Fruit fly (Drosophila melanogaster) whole organism, embryonic: ENCODE results near the gene CG14903.

Source experiments
- Bgb ChIP-seq: fragments of 200-800 bp; sonication (Bioruptor generic); IDR thresholded peaks from 2 replicates; pipeline ENCODE4 v1.3.6; 2022; ENCODE audit warnings: missing biosample characterization, missing genetic modification characterization; ENCODE audit not compliant: partially characterized antibody
- CG10321 ChIP-seq: fragments of 200-800 bp; sonication (Bioruptor generic); IDR thresholded peaks from 2 replicates; pipeline ENCODE4 v1.3.6; 2022; ENCODE audit warnings: missing biosample characterization, missing genetic modification characterization
- CG10543 ChIP-seq: fragments of 200-800 bp; sonication (Bioruptor generic); optimal IDR thresholded peaks from 3 replicates; lab custom pipeline; 2017; ENCODE audit warnings: missing biosample characterization, mild to moderate bottlenecking, missing genetic modification characterization, moderate library complexity
- CG12071 ChIP-seq: fragments of 200-800 bp; sonication (Bioruptor generic); optimal IDR thresholded peaks from 3 replicates; lab custom pipeline; 2018; ENCODE audit warnings: missing biosample characterization, mild to moderate bottlenecking, missing genetic modification characterization
- CG12219 ChIP-seq: fragments of 200-800 bp; sonication (Bioruptor generic); optimal IDR thresholded peaks from 3 replicates; lab custom pipeline; 2018; ENCODE audit warnings: missing biosample characterization, mild to moderate bottlenecking, missing genetic modification characterization
- CG13296 ChIP-seq: fragments of 200-800 bp; sonication (Bioruptor generic); optimal IDR thresholded peaks from 3 replicates; lab custom pipeline; 2018; ENCODE audit warnings: missing biosample characterization, mild to moderate bottlenecking, missing genetic modification characterization
- CG17912 ChIP-seq: fragments of 200-800 bp; sonication (Bioruptor generic); optimal IDR thresholded peaks from 2 replicates; lab custom pipeline; 2018; ENCODE audit warnings: missing biosample characterization, mild to moderate bottlenecking, missing genetic modification characterization
- CG2116 ChIP-seq: fragments of 200-800 bp; sonication (Bioruptor generic); optimal IDR thresholded peaks from 3 replicates; lab custom pipeline; 2018; ENCODE audit warnings: missing biosample characterization, mild to moderate bottlenecking, missing genetic modification characterization
- CG2712 ChIP-seq: fragments of 200-800 bp; optimal IDR thresholded peaks from 3 replicates; lab custom pipeline; 2019; ENCODE audit warnings: missing biosample characterization, mild to moderate bottlenecking, missing genetic modification characterization, moderate library complexity
- CG32767 ChIP-seq: fragments of 200-800 bp; sonication (Bioruptor generic); IDR thresholded peaks from 2 replicates; pipeline ENCODE4 v1.3.6; 2022; ENCODE audit warnings: missing biosample characterization, missing genetic modification characterization
- CG32772 ChIP-seq: fragments of 200-800 bp; sonication (Bioruptor generic); IDR thresholded peaks from 2 replicates; pipeline ENCODE4 v1.3.6; 2022; ENCODE audit warnings: missing biosample characterization, missing genetic modification characterization
- CG34422 ChIP-seq: fragments of 200-800 bp; sonication (Bioruptor generic); IDR thresholded peaks from 3 replicates; pipeline ENCODE4 v1.3.6; 2022; ENCODE audit warnings: missing biosample characterization, missing genetic modification characterization
- CG4730 ChIP-seq: fragments of 200-800 bp; sonication (Bioruptor generic); IDR thresholded peaks from 2 replicates; pipeline ENCODE4 v1.3.6; 2022; ENCODE audit warnings: missing biosample characterization, missing genetic modification characterization
- CG5953 ChIP-seq: fragments of 200-800 bp; sonication (Bioruptor generic); IDR thresholded peaks from 2 replicates; pipeline ENCODE4 v1.3.6; 2022; ENCODE audit warnings: missing biosample characterization, missing genetic modification characterization
- CG7271 ChIP-seq: fragments of 200-800 bp; sonication (Bioruptor generic); optimal IDR thresholded peaks from 2 replicates; lab custom pipeline; 2018; ENCODE audit warnings: missing biosample characterization, mild to moderate bottlenecking, missing genetic modification characterization, moderate library complexity
- CG8290 ChIP-seq, 3 experiments: fragments of 200-800 bp; sonication (Bioruptor generic); optimal IDR thresholded peaks; 2 replicates each; lab custom pipeline; 2016 to 2019; ENCODE audit warnings: missing biosample characterization in 3 of 3, missing genetic modification characterization in 3 of 3, mild to moderate bottlenecking in 2 of 3, moderate library complexity in 1 of 3
- Chrac-16 ChIP-seq: fragments of 200-800 bp; sonication (Bioruptor generic); optimal IDR thresholded peaks from 3 replicates; lab custom pipeline; 2016; ENCODE audit warnings: missing biosample characterization, missing genetic modification characterization
- D19A ChIP-seq: fragments of 200-800 bp; optimal IDR thresholded peaks from 3 replicates; lab custom pipeline; 2019; ENCODE audit warnings: missing biosample characterization, mild to moderate bottlenecking, missing genetic modification characterization, moderate library complexity
- D19B ChIP-seq: fragments of 200-800 bp; sonication (Bioruptor generic); optimal IDR thresholded peaks from 2 replicates; lab custom pipeline; 2017; ENCODE audit warnings: missing biosample characterization, mild to moderate bottlenecking, missing genetic modification characterization
- Dip2 ChIP-seq: fragments of 200-800 bp; sonication (Bioruptor generic); IDR thresholded peaks from 2 replicates; pipeline ENCODE4 v1.3.6; 2022; ENCODE audit warnings: missing biosample characterization, missing genetic modification characterization
- Ets65A ChIP-seq: fragments of 200-800 bp; sonication (Bioruptor generic); peaks from one replicate; lab custom pipeline; 2016; ENCODE audit warnings: missing biosample characterization, missing genetic modification characterization
- Hand ChIP-seq: fragments of 200-800 bp; sonication (Bioruptor generic); optimal IDR thresholded peaks from 2 replicates; lab custom pipeline; 2017; ENCODE audit warnings: mild to moderate bottlenecking, missing biosample characterization, missing genetic modification reagents, missing genetic modification characterization
- Hmr ChIP-seq: fragments of 200-800 bp; sonication (Bioruptor generic); optimal IDR thresholded peaks from 3 replicates; lab custom pipeline; 2017; ENCODE audit warnings: mild to moderate bottlenecking, missing biosample characterization, missing genetic modification reagents, missing genetic modification characterization
- Hr39 ChIP-seq: fragments of >200 bp; optimal IDR thresholded peaks from 2 replicates; lab custom pipeline; 2017
- Lhr ChIP-seq: fragments of 200-800 bp; sonication (Bioruptor generic); optimal IDR thresholded peaks from 3 replicates; lab custom pipeline; 2017; ENCODE audit warnings: mild to moderate bottlenecking, missing biosample characterization, missing genetic modification reagents, missing genetic modification characterization
- Meics ChIP-seq: fragments of 200-800 bp; sonication (Bioruptor generic); optimal IDR thresholded peaks from 2 replicates; lab custom pipeline; 2017; ENCODE audit warnings: missing biosample characterization, mild to moderate bottlenecking, missing genetic modification characterization
- Oli ChIP-seq: fragments of 200-800 bp; sonication (Bioruptor generic); optimal IDR thresholded peaks from 2 replicates; lab custom pipeline; 2018; ENCODE audit warnings: missing biosample characterization, mild to moderate bottlenecking, missing genetic modification characterization, moderate library complexity
- PHDP ChIP-seq: fragments of 200-800 bp; sonication (Bioruptor generic); optimal IDR thresholded peaks from 3 replicates; lab custom pipeline; 2018; ENCODE audit warnings: missing biosample characterization, mild to moderate bottlenecking, missing genetic modification characterization, moderate library complexity
- Xbp1 ChIP-seq: fragments of 200-800 bp; sonication (Bioruptor generic); optimal IDR thresholded peaks from 3 replicates; lab custom pipeline; 2016; ENCODE audit warnings: missing biosample characterization, mild to moderate bottlenecking, missing genetic modification characterization
- aop ChIP-seq: fragments of 200-800 bp; sonication (Bioruptor generic); IDR thresholded peaks from 2 replicates; pipeline ENCODE4 v1.3.6; 2022; ENCODE audit warnings: missing biosample characterization, missing genetic modification characterization
- az2 ChIP-seq: fragments of 200-800 bp; sonication (Bioruptor generic); optimal IDR thresholded peaks from 3 replicates; lab custom pipeline; 2016; ENCODE audit warnings: missing biosample characterization, missing genetic modification characterization
- bbx ChIP-seq: fragments of 200-800 bp; sonication (Bioruptor generic); IDR thresholded peaks from 2 replicates; pipeline ENCODE4 v1.3.6; 2022; ENCODE audit warnings: missing biosample characterization, missing genetic modification characterization; ENCODE audit not compliant: partially characterized antibody
- bowl ChIP-seq: fragments of 200-800 bp; sonication (Bioruptor generic); IDR thresholded peaks from 2 replicates; pipeline ENCODE4 v1.3.6; 2022; ENCODE audit warnings: missing biosample characterization, missing genetic modification characterization
- dpn ChIP-seq, 2 experiments: fragments of 200-800 bp; sonication (Bioruptor generic); optimal IDR thresholded peaks; 3 replicates each; lab custom pipeline; 2016; ENCODE audit warnings: missing biosample characterization in 2 of 2, missing genetic modification characterization in 2 of 2
- esg ChIP-seq: fragments of 200-800 bp; sonication (Bioruptor generic); conservative IDR thresholded peaks from 2 replicates; pipeline ENCODE4 v1.3.6; 2022; ENCODE audit warnings: missing biosample characterization, missing genetic modification characterization
- ewg ChIP-seq: fragments of 200-800 bp; sonication (Bioruptor generic); optimal IDR thresholded peaks from 3 replicates; lab custom pipeline; 2017; ENCODE audit warnings: mild to moderate bottlenecking, missing biosample characterization, missing genetic modification reagents, missing genetic modification characterization
- fd102C ChIP-seq: fragments of 200-800 bp; sonication (Bioruptor generic); optimal IDR thresholded peaks from 2 replicates; lab custom pipeline; 2018; ENCODE audit warnings: missing biosample characterization, mild to moderate bottlenecking, missing genetic modification characterization, moderate library complexity
- hb ChIP-seq: fragments of 200-800 bp; sonication (Bioruptor generic); IDR thresholded peaks from 3 replicates; pipeline ENCODE4 v1.3.6; 2022; ENCODE audit warnings: missing biosample characterization, missing genetic modification characterization; ENCODE audit not compliant: partially characterized antibody
- ken ChIP-seq: fragments of 200-800 bp; sonication (Bioruptor generic); IDR thresholded peaks from 3 replicates; pipeline ENCODE4 v1.3.6; 2022; ENCODE audit warnings: missing biosample characterization, missing genetic modification characterization
- knrl ChIP-seq: fragments of 200-800 bp; sonication (Bioruptor generic); IDR thresholded peaks from 3 replicates; pipeline ENCODE4 v1.3.6; 2022; ENCODE audit warnings: missing biosample characterization, missing genetic modification characterization; ENCODE audit not compliant: partially characterized antibody
- nmo ChIP-seq: fragments of 200-800 bp; sonication (Bioruptor generic); optimal IDR thresholded peaks from 2 replicates; lab custom pipeline; 2018; ENCODE audit warnings: missing biosample characterization, mild to moderate bottlenecking, missing genetic modification characterization, moderate library complexity
- pb ChIP-seq: fragments of 200-800 bp; sonication (Bioruptor generic); optimal IDR thresholded peaks from 3 replicates; lab custom pipeline; 2016; ENCODE audit warnings: missing biosample characterization, missing genetic modification characterization
- pfk ChIP-seq: fragments of 200-800 bp; sonication (Bioruptor generic); optimal IDR thresholded peaks from 2 replicates; lab custom pipeline; 2018; ENCODE audit warnings: missing biosample characterization, mild to moderate bottlenecking, missing genetic modification characterization, moderate library complexity
- rib ChIP-seq: fragments of 200-800 bp; sonication (Bioruptor generic); IDR thresholded peaks from 2 replicates; pipeline ENCODE4 v1.3.6; 2022; ENCODE audit warnings: missing biosample characterization, missing genetic modification characterization
- salm ChIP-seq: fragments of 200-800 bp; sonication (Bioruptor generic); optimal IDR thresholded peaks from 2 replicates; lab custom pipeline; 2018; ENCODE audit warnings: missing biosample characterization, mild to moderate bottlenecking, missing genetic modification characterization
- sens-2 ChIP-seq: fragments of 200-800 bp; sonication (Bioruptor generic); IDR thresholded peaks from 2 replicates; pipeline ENCODE4 v1.3.6; 2022; ENCODE audit warnings: missing biosample characterization, missing genetic modification characterization
- sisA ChIP-seq: fragments of 200-800 bp; sonication (Bioruptor generic); IDR thresholded peaks from 2 replicates; pipeline ENCODE4 v1.3.6; 2022; ENCODE audit warnings: missing biosample characterization, missing genetic modification characterization
- ssp ChIP-seq: fragments of 200-800 bp; sonication (Bioruptor generic); IDR thresholded peaks from 2 replicates; pipeline ENCODE4 v1.3.6; 2022; ENCODE audit warnings: missing biosample characterization, missing genetic modification characterization
- twi ChIP-seq: fragments of 200-800 bp; optimal IDR thresholded peaks from 2 replicates; lab custom pipeline; 2019; ENCODE audit warnings: missing biosample characterization, mild to moderate bottlenecking, missing genetic modification characterization, moderate library complexity
- unpg ChIP-seq: fragments of 200-800 bp; sonication (Bioruptor generic); optimal IDR thresholded peaks from 3 replicates; lab custom pipeline; 2018; ENCODE audit warnings: missing biosample characterization, mild to moderate bottlenecking, missing genetic modification characterization, moderate library complexity
- zen ChIP-seq: fragments of 200-800 bp; sonication (Bioruptor generic); optimal IDR thresholded peaks from 3 replicates; lab custom pipeline; 2018; ENCODE audit warnings: missing biosample characterization, mild to moderate bottlenecking, missing genetic modification characterization, moderate library complexity

Gene CG14903

dm6 chr3R:16528429-16528828, 45.1 kb downstream of the CG14903 start:
- TF ChIP-seq unpg: no peak
- peak; percentile 10 for TF ChIP-seq Ets65A (GFP tag; lab: Kevin White, UChicago)
- TF ChIP-seq D19A: no peak
- no peak for TF ChIP-seq bowl (GFP tag; lab: Robert Waterston, UW)
- no peak for TF ChIP-seq CG5953
- TF ChIP-seq CG17912: no peak
- TF ChIP-seq fd102C (GFP tag; lab: Kevin White, UChicago): no peak
- TF ChIP-seq sisA: peak; percentile 22; the same call in 1 of the 2 replicates
- TF ChIP-seq zen (tag; lab: Kevin White, UChicago): peak; percentile 96
- no peak for TF ChIP-seq aop
- no peak for TF ChIP-seq CG12071 (GFP tag; lab: Kevin White, UChicago)
- TF ChIP-seq Hr39: no peak
- TF ChIP-seq CG2712: no peak
- no peak for TF ChIP-seq salm (tag; lab: Kevin White, UChicago)
- TF ChIP-seq CG32767: no peak
- no peak for TF ChIP-seq CG13296 (GFP tag; lab: Kevin White, UChicago)
- TF ChIP-seq CG7271 (tag; lab: Kevin White, UChicago): no peak
- TF ChIP-seq hb (GFP tag; lab: Robert Waterston, UW): 0 out of 3 replicates have a peak, but pooled peaks have one; percentile 39
- no peak for TF ChIP-seq CG10543 (GFP tag; lab: Kevin White, UChicago)
- no peak for TF ChIP-seq az2 (GFP tag; lab: Kevin White, UChicago)
- TF ChIP-seq Xbp1 (GFP tag; lab: Kevin White, UChicago): no peak
- no peak for TF ChIP-seq CG4730 (GFP tag; lab: Robert Waterston, UW)
- no peak for TF ChIP-seq ssp
- TF ChIP-seq dpn (GFP tag; optimal IDR thresholded peaks at IDR 0.05; lab: Kevin White, UChicago): no peak
- no peak for TF ChIP-seq Bgb (GFP tag; lab: Robert Waterston, UW)
- TF ChIP-seq nmo (GFP tag; lab: Kevin White, UChicago): no peak
- no peak for TF ChIP-seq bbx
- no peak for TF ChIP-seq Meics (GFP tag; lab: Kevin White, UChicago)
- no peak for TF ChIP-seq CG2116 (GFP tag; lab: Kevin White, UChicago)
- no peak for TF ChIP-seq CG12219 (GFP tag; lab: Kevin White, UChicago)
- TF ChIP-seq D19B (GFP tag; lab: Kevin White, UChicago): no peak
- no peak for TF ChIP-seq rib
- no peak for TF ChIP-seq ewg (GFP tag; lab: Kevin White, UChicago)
- no peak for TF ChIP-seq CG34422 (GFP tag; lab: Robert Waterston, UW)
- TF ChIP-seq esg (GFP tag; lab: Robert Waterston, UW): no peak
- no peak for TF ChIP-seq pfk (GFP tag; lab: Kevin White, UChicago)
- no peak for TF ChIP-seq Hand
- TF ChIP-seq knrl: no peak
- TF ChIP-seq PHDP (tag; lab: Kevin White, UChicago): no peak
- no peak for TF ChIP-seq CG10321 (GFP tag; lab: Robert Waterston, UW)
- no peak for TF ChIP-seq Hmr
- TF ChIP-seq sens-2: no peak
- no peak for TF ChIP-seq pb (GFP tag; lab: Kevin White, UChicago)
- no peak for TF ChIP-seq ken (GFP tag; lab: Robert Waterston, UW)
- TF ChIP-seq CG8290 (GFP tag; optimal IDR thresholded peaks at IDR 0.05; lab: Kevin White, UChicago): no peak
- TF ChIP-seq CG8290 (tag; optimal IDR thresholded peaks at IDR 0.05; lab: Kevin White, UChicago): no peak
- no peak for TF ChIP-seq Dip2 (GFP tag; lab: Robert Waterston, UW)
- TF ChIP-seq Oli (tag; lab: Kevin White, UChicago): no peak
- no peak for TF ChIP-seq CG32772
- TF ChIP-seq twi: peak; percentile 53
- TF ChIP-seq Lhr (GFP tag; lab: Kevin White, UChicago): no peak
- TF ChIP-seq Chrac-16 (GFP tag; lab: Kevin White, UChicago): no peak
